Worm (Caenorhabditis elegans) whole organism, late embryonic: Measurements from ENCODE around the gene F47B8.14.

Experiments
- C08G9.2 ChIP-seq: sonication (generic microtip); optimal IDR thresholded peaks from 2 replicates; lab custom pipeline; 2016; ENCODE audit warnings: mild to moderate bottlenecking, missing genetic modification characterization, moderate library complexity, missing compliant biosample characterization
- ceh-6 ChIP-seq: fragments of 200-800 bp; sonication (Bioruptor generic); optimal IDR thresholded peaks from 2 replicates; lab custom pipeline; 2018; ENCODE audit warnings: mild to moderate bottlenecking, missing genetic modification characterization, missing compliant biosample characterization
- ceh-9 ChIP-seq: sonication (generic microtip); optimal IDR thresholded peaks from 2 replicates; lab custom pipeline; 2016; ENCODE audit warnings: mild to moderate bottlenecking, missing genetic modification characterization, inconsistent platforms, missing compliant biosample characterization
- dve-1 ChIP-seq: sonication (generic microtip); optimal IDR thresholded peaks from 2 replicates; lab custom pipeline; 2017; ENCODE audit warnings: antibody characterized with exemption, mild to moderate bottlenecking, missing genetic modification characterization, missing compliant biosample characterization
- elt-2 ChIP-seq: sonication (generic microtip); optimal IDR thresholded peaks from 2 replicates; lab custom pipeline; 2016; ENCODE audit warnings: missing genetic modification reagents, missing genetic modification characterization, missing compliant biosample characterization
- fax-1 ChIP-seq: sonication (generic microtip); optimal IDR thresholded peaks from 2 replicates; lab custom pipeline; 2016; ENCODE audit warnings: missing genotype, missing genetic modification characterization, missing compliant biosample characterization
- lin-11 ChIP-seq: fragments of 200-800 bp; sonication (Bioruptor generic); optimal IDR thresholded peaks from 2 replicates; lab custom pipeline; 2018; ENCODE audit warnings: mild to moderate bottlenecking, missing genetic modification characterization, missing compliant biosample characterization
- madf-2 ChIP-seq: sonication (generic microtip); optimal IDR thresholded peaks from 2 replicates; lab custom pipeline; 2017; ENCODE audit warnings: missing genetic modification characterization, missing compliant biosample characterization
- nfya-1 ChIP-seq: sonication (generic microtip); optimal IDR thresholded peaks from 2 replicates; lab custom pipeline; 2017; ENCODE audit warnings: missing genetic modification characterization, mild to moderate bottlenecking, missing compliant biosample characterization, antibody characterized with exemption, moderate library complexity
- tbx-2 ChIP-seq: sonication (generic microtip); optimal IDR thresholded peaks from 2 replicates; lab custom pipeline; 2016; ENCODE audit warnings: missing genetic modification characterization, missing compliant biosample characterization
- unc-42 ChIP-seq: sonication (generic microtip); optimal IDR thresholded peaks from 2 replicates; lab custom pipeline; 2016; ENCODE audit warnings: missing genotype, missing genetic modification characterization, missing compliant biosample characterization

ce11 chrV:14351629-14352028 is 31.3 kb downstream of the F47B8.14 start, which contains the start of gene vha-13:
- no peak for TF ChIP-seq fax-1 (tag; lab: Kevin White, UChicago)
- no peak for TF ChIP-seq tbx-2 (tag; lab: Kevin White, UChicago)
- TF ChIP-seq elt-2 (tag; lab: Kevin White, UChicago): no peak
- TF ChIP-seq nfya-1 (tag; lab: Kevin White, UChicago): no peak
- no peak for TF ChIP-seq dve-1
- no peak for TF ChIP-seq unc-42 (tag; lab: Kevin White, UChicago)
- TF ChIP-seq ceh-6: no peak
- TF ChIP-seq madf-2 (tag; lab: Kevin White, UChicago): no peak
- TF ChIP-seq C08G9.2 (tag; lab: Kevin White, UChicago): no peak
- no peak for TF ChIP-seq lin-11 (tag; lab: Kevin White, UChicago)
- TF ChIP-seq ceh-9 (tag; lab: Kevin White, UChicago): no peak
